Worm (Caenorhabditis elegans): ENCODE data around the gene W06A11.1.
A peak's percentile ranks its signal among the peaks of the same experiment; 100 is the strongest.

The W06A11.1 gene

ce11 chrII:4044349-4044748, 23.0 kb upstream of the W06A11.1 start, which contains the start of gene rpn-11 (continued):
- TF ChIP-seq mdl-1 (tag; optimal IDR thresholded peaks at IDR 0.05): peak in 1 of 2 experiments; percentile 83
- no peak for TF ChIP-seq Y48G9A.11 (GFP tag; IDR thresholded peaks at IDR 0.05)
- peak; percentile 61 for TF ChIP-seq ceh-20 (GFP tag; IDR thresholded peaks at IDR 0.05)
- TF ChIP-seq pha-4 (GFP tag; IDR thresholded peaks at IDR 0.05): peak; percentile 59; the same call in 1 of the 2 replicates
- TF ChIP-seq pha-4 (tag; optimal IDR thresholded peaks at IDR 0.05): no peak
- peak; percentile 44 for TF ChIP-seq nhr-6 (tag; optimal IDR thresholded peaks at IDR 0.05)
- TF ChIP-seq egl-43 (GFP tag; IDR thresholded peaks at IDR 0.05): 0 out of 2 replicates have a peak, but pooled peaks have one; percentile 52
- TF ChIP-seq tag-97 (GFP tag; IDR thresholded peaks at IDR 0.05): no peak
- TF ChIP-seq nhr-77 (tag; optimal IDR thresholded peaks at IDR 0.05): peak; percentile 66
- no peak for TF ChIP-seq ceh-82 (tag; optimal IDR thresholded peaks at IDR 0.05)
- TF ChIP-seq zip-11 (GFP tag; IDR thresholded peaks at IDR 0.05): no peak
- TF ChIP-seq daf-8 (GFP tag; IDR thresholded peaks at IDR 0.05): no peak
- TF ChIP-seq hif-1 (tag; optimal IDR thresholded peaks at IDR 0.05): peak in 1 of 2 experiments; percentile 66
- TF ChIP-seq nhr-41 (GFP tag; IDR thresholded peaks at IDR 0.05): no peak
- peak; percentile 54 for TF ChIP-seq jun-1 (tag; optimal IDR thresholded peaks at IDR 0.05)
- no peak for TF ChIP-seq cey-2 (tag; optimal IDR thresholded peaks at IDR 0.05; ENCODE audit: borderline replicate concordance, insufficient read depth)
- peak; percentile 59; the same call in 1 of the 2 replicates for TF ChIP-seq madf-9 (GFP tag; conservative IDR thresholded peaks at IDR 0.05)
- no peak for TF ChIP-seq F49E8.2 (tag; optimal IDR thresholded peaks at IDR 0.05; ENCODE audit: borderline replicate concordance)
- peak; percentile 81 for TF ChIP-seq lin-13 (GFP tag; optimal IDR thresholded peaks at IDR 0.05)
- TF ChIP-seq vab-7 (GFP tag; IDR thresholded peaks at IDR 0.05): no peak
- TF ChIP-seq rbr-2 (tag; optimal IDR thresholded peaks at IDR 0.05): peak; percentile 90
- TF ChIP-seq spr-3 (GFP tag; optimal IDR thresholded peaks at IDR 0.05): peak; percentile 69
- no peak for TF ChIP-seq skn-1 (tag; optimal IDR thresholded peaks at IDR 0.05)
- no peak for TF ChIP-seq saeg-2 (GFP tag; IDR thresholded peaks at IDR 0.05)
- TF ChIP-seq tra-1 (GFP tag; IDR thresholded peaks at IDR 0.05): peak; percentile 70; the same call in 1 of the 2 replicates
- no peak for TF ChIP-seq ZK546.5 (tag; optimal IDR thresholded peaks at IDR 0.05)
- no peak for TF ChIP-seq ceh-44 (GFP tag; IDR thresholded peaks at IDR 0.05)
- TF ChIP-seq dmd-8 (GFP tag; IDR thresholded peaks at IDR 0.05): no peak
- TF ChIP-seq lir-3 (tag; optimal IDR thresholded peaks at IDR 0.05): no peak
- no peak for TF ChIP-seq F26F4.8 (GFP tag; conservative IDR thresholded peaks at IDR 0.05)
- TF ChIP-seq ZK337.2 (GFP tag; IDR thresholded peaks at IDR 0.05): peak; percentile 49; the same call in 1 of the 2 replicates
- peak; percentile 85 for TF ChIP-seq mep-1 (tag; optimal IDR thresholded peaks at IDR 0.05)
- TF ChIP-seq ceh-32 (tag; optimal IDR thresholded peaks at IDR 0.05; ENCODE audit: poor library complexity): no peak
- TF ChIP-seq ceh-28 (tag; optimal IDR thresholded peaks at IDR 0.05): no peak
- TF ChIP-seq ceh-62 (tag; optimal IDR thresholded peaks at IDR 0.05): no peak
- no peak for TF ChIP-seq nhr-76 (tag; optimal IDR thresholded peaks at IDR 0.05)
- no peak for TF ChIP-seq egl-27 (tag; optimal IDR thresholded peaks at IDR 0.05)
- TF ChIP-seq zip-2 (tag; optimal IDR thresholded peaks at IDR 0.05): no peak
- TF ChIP-seq attf-4 (tag; optimal IDR thresholded peaks at IDR 0.05): no peak
- no peak for TF ChIP-seq snpc-1.2 (GFP tag; IDR thresholded peaks at IDR 0.05)
- TF ChIP-seq unc-130 (GFP tag; optimal IDR thresholded peaks at IDR 0.05): peak; percentile 60
- TF ChIP-seq zag-1 (tag; optimal IDR thresholded peaks at IDR 0.05): no peak
- TF ChIP-seq gei-8 (GFP tag; optimal IDR thresholded peaks at IDR 0.05): no peak
- TF ChIP-seq hlh-30 (tag; optimal IDR thresholded peaks at IDR 0.05; ENCODE audit: insufficient read depth): peak; percentile 77
- no peak for TF ChIP-seq lin-1 (GFP tag; IDR thresholded peaks at IDR 0.05)
- TF ChIP-seq F10B5.3 (tag; optimal IDR thresholded peaks at IDR 0.05): no peak
- TF ChIP-seq fkh-10 (GFP tag; optimal IDR thresholded peaks at IDR 0.05): peak; percentile 43
- no peak for TF ChIP-seq dmd-9 (GFP tag; IDR thresholded peaks at IDR 0.05)
- peak; percentile 46 for TF ChIP-seq ztf-7 (tag; optimal IDR thresholded peaks at IDR 0.05)
- TF ChIP-seq nhr-10 (tag; optimal IDR thresholded peaks at IDR 0.05): no peak
- peak; percentile 81 to 97 for TF ChIP-seq lsy-2 (tag; optimal IDR thresholded peaks at IDR 0.05)
- no peak for TF ChIP-seq fos-1 (tag; optimal IDR thresholded peaks at IDR 0.05)

Data from whole organism, L4 larva.